Fruit fly (Drosophila melanogaster): ENCODE results near the gene Eig71Ei.

DNA sequence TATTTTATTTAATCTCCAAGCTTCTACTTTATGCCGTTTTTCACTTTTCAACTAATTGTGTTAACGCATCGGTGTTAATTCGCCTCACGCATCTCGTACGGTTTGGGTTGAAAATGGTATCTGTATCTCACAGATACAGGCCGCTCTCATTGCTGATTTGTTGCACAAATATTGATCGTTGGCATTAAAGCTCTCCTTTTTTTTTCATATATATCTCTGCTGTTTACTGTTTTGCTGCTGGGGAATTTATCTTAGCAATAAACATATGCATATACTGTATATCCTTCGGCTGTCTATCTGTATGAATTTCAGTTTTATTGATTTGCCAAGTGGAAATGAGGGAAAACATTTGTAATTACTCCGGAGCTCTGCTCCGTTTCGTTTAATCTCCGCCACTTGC lies 26.9 kb upstream of the Eig71Ei start:
- TF ChIP-seq Sin3A (optimal IDR thresholded peaks at IDR 0.05) = no peak
- no peak for TF ChIP-seq psq (optimal IDR thresholded peaks at IDR 0.05)
- TF ChIP-seq h (optimal IDR thresholded peaks at IDR 0.05) = no peak
- TF ChIP-seq Myc (optimal IDR thresholded peaks at IDR 0.05) = no peak
- TF ChIP-seq ttk (optimal IDR thresholded peaks at IDR 0.05) = no peak
